Worm (Caenorhabditis elegans): ENCODE results near the gene pals-18.
A peak's percentile ranks its signal among the peaks of the same experiment; 100 is the strongest.

The pals-18 gene

ce11 chrIII:1419146-1419636 is 16.0 kb downstream of the pals-18 start, which contains the start of gene Y82E9BR.3:
TSS of gene Y82E9BR.3 (plus strand) at chrIII:1419196.
- TF ChIP-seq M03D4.4 (tag; optimal IDR thresholded peaks at IDR 0.05) (no peak), nhr-237 (tag; optimal IDR thresholded peaks at IDR 0.05) (no peak), elt-1 (tag; optimal IDR thresholded peaks at IDR 0.05; ENCODE audit: borderline replicate concordance, insufficient read depth) (no peak), pha-4 (tag; optimal IDR thresholded peaks at IDR 0.05) (no peak), zip-8 (tag; optimal IDR thresholded peaks at IDR 0.05) (no peak), unc-39 (tag; optimal IDR thresholded peaks at IDR 0.05) (no peak), nhr-28 (tag; optimal IDR thresholded peaks at IDR 0.05) (no peak), unc-62 (GFP tag; optimal IDR thresholded peaks at IDR 0.05) (no peak), cnd-1 (tag; optimal IDR thresholded peaks at IDR 0.05) (no peak), lin-32 (GFP tag; optimal IDR thresholded peaks at IDR 0.05) (no peak), ztf-11 (tag; optimal IDR thresholded peaks at IDR 0.05) (no peak), blmp-1 (tag; optimal IDR thresholded peaks at IDR 0.05) (no peak), drap-1 (GFP tag; optimal IDR thresholded peaks at IDR 0.05) (no peak)

ce11 chrIII:1419700-1420356 is 16.6 kb downstream of the pals-18 start:
- TF ChIP-seq lsy-2 (tag; optimal IDR thresholded peaks at IDR 0.05) = peak; percentile 12
- no peak for TF ChIP-seq nhr-2 (tag; optimal IDR thresholded peaks at IDR 0.05)
- TF ChIP-seq ceh-43 (GFP tag; optimal IDR thresholded peaks at IDR 0.05) = no peak
- TF ChIP-seq nhr-12 (tag; optimal IDR thresholded peaks at IDR 0.05) = no peak
- TF ChIP-seq drap-1 (GFP tag; optimal IDR thresholded peaks at IDR 0.05) = no peak
- no peak for TF ChIP-seq ztf-11 (tag; optimal IDR thresholded peaks at IDR 0.05)

ce11 chrIII:1421436-1421835 is 18.2 kb downstream of the pals-18 start:
- no peak for TF ChIP-seq ces-1 (GFP tag; optimal IDR thresholded peaks at IDR 0.05)
- TF ChIP-seq nhr-28 (tag; optimal IDR thresholded peaks at IDR 0.05) = no peak
- no peak for TF ChIP-seq drap-1 (GFP tag; optimal IDR thresholded peaks at IDR 0.05)
- no peak for TF ChIP-seq ceh-39 (tag; optimal IDR thresholded peaks at IDR 0.05)
- TF ChIP-seq nhr-237 (tag; optimal IDR thresholded peaks at IDR 0.05) = no peak
- TF ChIP-seq unc-120 (tag; optimal IDR thresholded peaks at IDR 0.05; ENCODE audit: poor library complexity, severe bottlenecking) = no peak
- no peak for TF ChIP-seq sptf-1 (tag; optimal IDR thresholded peaks at IDR 0.05)
- TF ChIP-seq mls-2 (tag; optimal IDR thresholded peaks at IDR 0.05) = no peak
- TF ChIP-seq hlh-1 (tag; optimal IDR thresholded peaks at IDR 0.05) = no peak
- TF ChIP-seq bed-3 (GFP tag; optimal IDR thresholded peaks at IDR 0.05) = no peak
- TF ChIP-seq sem-2 (GFP tag; optimal IDR thresholded peaks at IDR 0.05) = no peak
- TF ChIP-seq mep-1 (tag; optimal IDR thresholded peaks at IDR 0.05) = no peak
- no peak for TF ChIP-seq ham-2 (GFP tag; optimal IDR thresholded peaks at IDR 0.05)

- TF ChIP-seq ham-2 (GFP tag; optimal IDR thresholded peaks at IDR 0.05) (peak; percentile 29), ceh-43 (GFP tag; optimal IDR thresholded peaks at IDR 0.05) (peak; percentile 14), lsy-2 (tag; optimal IDR thresholded peaks at IDR 0.05) (peak; percentile 63), tbx-8 (GFP tag; optimal IDR thresholded peaks at IDR 0.05) (peak; percentile 20), drap-1 (GFP tag; optimal IDR thresholded peaks at IDR 0.05) (peak; percentile 74), nhr-237 (tag; optimal IDR thresholded peaks at IDR 0.05) (no peak), mab-5 (tag; optimal IDR thresholded peaks at IDR 0.05) (no peak), bed-3 (GFP tag; optimal IDR thresholded peaks at IDR 0.05) (peak; percentile 51), mls-2 (tag; optimal IDR thresholded peaks at IDR 0.05) (peak; percentile 80), mep-1 (tag; optimal IDR thresholded peaks at IDR 0.05) (no peak), blmp-1 (tag; optimal IDR thresholded peaks at IDR 0.05) (no peak), unc-120 (tag; optimal IDR thresholded peaks at IDR 0.05; ENCODE audit: poor library complexity, severe bottlenecking) (peak; percentile 20), flh-1 (GFP tag; optimal IDR thresholded peaks at IDR 0.05) (peak; percentile 30), sptf-1 (tag; optimal IDR thresholded peaks at IDR 0.05) (peak; percentile 85), ceh-39 (tag; optimal IDR thresholded peaks at IDR 0.05) (no peak), M03D4.4 (tag; optimal IDR thresholded peaks at IDR 0.05) (peak; percentile 23), sem-2 (GFP tag; optimal IDR thresholded peaks at IDR 0.05) (peak; percentile 46), ztf-11 (tag; optimal IDR thresholded peaks at IDR 0.05) (no peak), ceh-83 (GFP tag; optimal IDR thresholded peaks at IDR 0.05) (peak; percentile 62), ces-1 (GFP tag; optimal IDR thresholded peaks at IDR 0.05) (peak; percentile 7), lin-13 (tag; optimal IDR thresholded peaks at IDR 0.05) (peak; percentile 32), cnd-1 (tag; optimal IDR thresholded peaks at IDR 0.05) (peak; percentile 36), pha-4 (tag; optimal IDR thresholded peaks at IDR 0.05) (no peak)
Measured at ce11 chrIII:1424305-1424704, 21.1 kb downstream of the pals-18 start.
